Fruit fly (Drosophila melanogaster) whole organism, prepupa: ENCODE results near the gene ago.

Experiments
- CG10669 ChIP-seq: fragments of 200-800 bp; sonication (Bioruptor generic); optimal IDR thresholded peaks from 3 replicates; lab custom pipeline; 2018; ENCODE audit warnings: missing biosample characterization, mild to moderate bottlenecking, missing genetic modification characterization, moderate library complexity
- CG11762 ChIP-seq: fragments of 200-800 bp; sonication (Bioruptor generic); optimal IDR thresholded peaks from 3 replicates; lab custom pipeline; 2016; ENCODE audit warnings: missing biosample characterization, missing genetic modification characterization; ENCODE audit not compliant: insufficient read depth
- CG15336 ChIP-seq: fragments of 200-800 bp; sonication (Bioruptor generic); IDR thresholded peaks from 2 replicates; pipeline ENCODE4 v1.3.6; 2022; ENCODE audit warnings: missing biosample characterization, missing genetic modification characterization
- CG16779 ChIP-seq: fragments of 200-800 bp; sonication (Bioruptor generic); optimal IDR thresholded peaks from 3 replicates; lab custom pipeline; 2017; ENCODE audit warnings: missing biosample characterization, mild to moderate bottlenecking, missing genetic modification characterization
- CG31627 ChIP-seq: fragments of 200-800 bp; sonication (Bioruptor generic); optimal IDR thresholded peaks from 3 replicates; lab custom pipeline; 2016; ENCODE audit warnings: missing biosample characterization, missing genetic modification characterization
- CG34406 ChIP-seq: fragments of 200-800 bp; sonication (Bioruptor generic); optimal IDR thresholded peaks from 3 replicates; lab custom pipeline; 2016; ENCODE audit warnings: missing biosample characterization, missing genetic modification characterization
- CG4318 ChIP-seq: fragments of 200-800 bp; sonication (Bioruptor generic); optimal IDR thresholded peaks from 3 replicates; lab custom pipeline; 2017; ENCODE audit warnings: missing biosample characterization, mild to moderate bottlenecking, missing genetic modification characterization
- CG6163 ChIP-seq: fragments of 200-800 bp; sonication (Bioruptor generic); IDR thresholded peaks from 3 replicates; pipeline ENCODE4 v1.3.6; 2022; ENCODE audit warnings: missing biosample characterization, missing genetic modification characterization
- CG6276 ChIP-seq: fragments of 200-800 bp; sonication (Bioruptor generic); optimal IDR thresholded peaks from 2 replicates; lab custom pipeline; 2017; ENCODE audit warnings: missing biosample characterization, mild to moderate bottlenecking, missing genetic modification characterization
- CG6792 ChIP-seq: fragments of 200-800 bp; sonication (Bioruptor generic); optimal IDR thresholded peaks from 3 replicates; lab custom pipeline; 2016; ENCODE audit warnings: missing biosample characterization, missing genetic modification characterization
- CG6808 ChIP-seq: fragments of 200-800 bp; sonication (Bioruptor generic); optimal IDR thresholded peaks from 3 replicates; lab custom pipeline; 2017; ENCODE audit warnings: missing biosample characterization, missing genetic modification characterization, mild to moderate bottlenecking, moderate library complexity, missing genetic modification reagents
- CG6854 ChIP-seq: fragments of 200-800 bp; sonication (Bioruptor generic); optimal IDR thresholded peaks from 2 replicates; lab custom pipeline; 2017; ENCODE audit warnings: missing biosample characterization, mild to moderate bottlenecking, missing genetic modification characterization
- CG7368 ChIP-seq: fragments of 200-800 bp; sonication (Bioruptor generic); optimal IDR thresholded peaks from 3 replicates; lab custom pipeline; 2016; ENCODE audit warnings: missing biosample characterization, missing genetic modification characterization
- CG8119 ChIP-seq: fragments of 200-800 bp; sonication (Bioruptor generic); IDR thresholded peaks from 3 replicates; pipeline ENCODE4 v1.3.6; 2022; ENCODE audit warnings: missing biosample characterization, missing genetic modification characterization
- CG8319 ChIP-seq: fragments of 200-800 bp; sonication (Bioruptor generic); optimal IDR thresholded peaks from 3 replicates; lab custom pipeline; 2016; ENCODE audit warnings: missing biosample characterization, missing genetic modification characterization
- CG9139 ChIP-seq: fragments of 200-800 bp; sonication (Bioruptor generic); optimal IDR thresholded peaks from 3 replicates; lab custom pipeline; 2017; ENCODE audit warnings: missing biosample characterization, mild to moderate bottlenecking, missing genetic modification characterization
- Eip75B ChIP-seq: fragments of 200-800 bp; sonication (Bioruptor generic); optimal IDR thresholded peaks from 3 replicates; lab custom pipeline; 2016; ENCODE audit warnings: missing biosample characterization, missing genetic modification characterization
- Eip93F ChIP-seq: fragments of 200-800 bp; sonication (Bioruptor generic); optimal IDR thresholded peaks from 2 replicates; lab custom pipeline; 2016; ENCODE audit warnings: missing biosample characterization, mild to moderate bottlenecking, missing genetic modification characterization
- Hr39 ChIP-seq: fragments of 200-800 bp; sonication (Bioruptor generic); optimal IDR thresholded peaks from 2 replicates; lab custom pipeline; 2016; ENCODE audit warnings: missing biosample characterization, missing genetic modification characterization
- Hr4 ChIP-seq: fragments of 200-800 bp; sonication (Bioruptor generic); optimal IDR thresholded peaks from 3 replicates; lab custom pipeline; 2016; ENCODE audit warnings: missing biosample characterization, missing genetic modification characterization
- Lpt ChIP-seq: fragments of 200-800 bp; sonication (Bioruptor generic); optimal IDR thresholded peaks from 3 replicates; lab custom pipeline; 2016; ENCODE audit warnings: missing biosample characterization, missing genetic modification characterization
- OdsH ChIP-seq: fragments of 200-800 bp; sonication (Bioruptor generic); optimal IDR thresholded peaks from 3 replicates; lab custom pipeline; 2016; ENCODE audit warnings: missing biosample characterization, missing genetic modification characterization
- Smox ChIP-seq: fragments of 200-800 bp; sonication (Bioruptor generic); optimal IDR thresholded peaks from 3 replicates; lab custom pipeline; 2016; ENCODE audit warnings: missing biosample characterization, missing genetic modification characterization
- Sox102F ChIP-seq: fragments of 200-800 bp; sonication (Bioruptor generic); optimal IDR thresholded peaks from 2 replicates; lab custom pipeline; 2016; ENCODE audit warnings: missing biosample characterization, mild to moderate bottlenecking, missing genetic modification characterization
- Sox14 ChIP-seq: fragments of 200-800 bp; sonication (Bioruptor generic); optimal IDR thresholded peaks from 3 replicates; lab custom pipeline; 2016; ENCODE audit warnings: missing biosample characterization, missing genetic modification characterization
- Sox15 ChIP-seq: fragments of 200-800 bp; sonication (Bioruptor generic); optimal IDR thresholded peaks from 3 replicates; lab custom pipeline; 2016; ENCODE audit warnings: missing biosample characterization, missing genetic modification characterization
- cyc ChIP-seq: fragments of 200-800 bp; sonication (Bioruptor generic); optimal IDR thresholded peaks from 3 replicates; lab custom pipeline; 2016; ENCODE audit warnings: missing biosample characterization, missing genetic modification characterization
- dac ChIP-seq: fragments of 200-800 bp; sonication (Bioruptor generic); optimal IDR thresholded peaks from 2 replicates; lab custom pipeline; 2017; ENCODE audit warnings: missing biosample characterization, mild to moderate bottlenecking, missing genetic modification characterization
- eg ChIP-seq: fragments of 200-800 bp; sonication (Bioruptor generic); IDR thresholded peaks from 3 replicates; pipeline ENCODE4 v1.3.6; 2022; ENCODE audit warnings: missing biosample characterization, missing genetic modification characterization
- esn ChIP-seq: fragments of 200-800 bp; sonication (Bioruptor generic); optimal IDR thresholded peaks from 2 replicates; lab custom pipeline; 2016; ENCODE audit warnings: missing biosample characterization, mild to moderate bottlenecking, missing genetic modification characterization, moderate library complexity
- fd59A ChIP-seq: fragments of 200-800 bp; sonication (Bioruptor generic); optimal IDR thresholded peaks from 2 replicates; lab custom pipeline; 2017; ENCODE audit warnings: missing biosample characterization, mild to moderate bottlenecking, missing genetic modification characterization, missing genetic modification reagents
- fd85E ChIP-seq: fragments of 200-800 bp; sonication (Bioruptor generic); optimal IDR thresholded peaks from 3 replicates; lab custom pipeline; 2016; ENCODE audit warnings: missing biosample characterization, missing genetic modification characterization
- fkh ChIP-seq: fragments of 200-800 bp; sonication (Bioruptor generic); optimal IDR thresholded peaks from 3 replicates; lab custom pipeline; 2017; ENCODE audit warnings: missing biosample characterization, mild to moderate bottlenecking, missing genetic modification characterization, moderate library complexity
- lz ChIP-seq: fragments of 200-800 bp; sonication (Bioruptor generic); optimal IDR thresholded peaks from 3 replicates; lab custom pipeline; 2016; ENCODE audit warnings: missing biosample characterization, missing genetic modification characterization
- net ChIP-seq: fragments of 200-800 bp; sonication (Bioruptor generic); optimal IDR thresholded peaks from 3 replicates; lab custom pipeline; 2016; ENCODE audit warnings: missing biosample characterization, missing genetic modification characterization
- pdm3 ChIP-seq: fragments of 200-800 bp; sonication (Bioruptor generic); optimal IDR thresholded peaks from 3 replicates; lab custom pipeline; 2016; ENCODE audit warnings: missing biosample characterization, missing genetic modification characterization
- salr ChIP-seq, 2 experiments: fragments of 200-800 bp; sonication (Bioruptor generic); optimal IDR thresholded peaks; 3 replicates each; lab custom pipeline; 2016 to 2018; ENCODE audit warnings: missing biosample characterization in 2 of 2, missing genetic modification characterization in 2 of 2, mild to moderate bottlenecking in 1 of 2
- spab ChIP-seq: fragments of 200-800 bp; sonication (Bioruptor generic); optimal IDR thresholded peaks from 2 replicates; lab custom pipeline; 2017; ENCODE audit warnings: missing biosample characterization, mild to moderate bottlenecking, missing genetic modification characterization, missing genetic modification reagents
- ss ChIP-seq, 2 experiments: fragments of 200-800 bp; sonication (Bioruptor generic); optimal IDR thresholded peaks; 2 replicates in 1 of 2; 3 replicates in 1 of 2; lab custom pipeline; 2017 to 2018; ENCODE audit warnings: mild to moderate bottlenecking in 2 of 2, missing biosample characterization in 2 of 2, missing genetic modification characterization in 2 of 2, moderate library complexity in 1 of 2
- svp ChIP-seq: fragments of 200-800 bp; sonication (Bioruptor generic); peaks from one replicate; lab custom pipeline; 2016; ENCODE audit warnings: missing biosample characterization, missing genetic modification characterization
- topi ChIP-seq: fragments of 200-800 bp; sonication (Bioruptor generic); optimal IDR thresholded peaks from 3 replicates; lab custom pipeline; 2016; ENCODE audit warnings: missing biosample characterization, missing genetic modification characterization
- vri ChIP-seq: fragments of 200-800 bp; sonication (Bioruptor generic); optimal IDR thresholded peaks from 3 replicates; lab custom pipeline; 2016; ENCODE audit warnings: missing biosample characterization, mild to moderate bottlenecking, missing genetic modification characterization

ago gene

dm6 chr3L:4225647-4226470 lies 28.2 kb downstream of the ago start:
- TF ChIP-seq CG10669, result peak; percentile 14
- no peak for TF ChIP-seq Lpt
- TF ChIP-seq CG34406 (GFP tag; lab: Kevin White, UChicago), result no peak
- peak; percentile 84 for TF ChIP-seq svp (GFP tag; lab: Kevin White, UChicago)
- TF ChIP-seq pdm3, result no peak
- no peak for TF ChIP-seq Eip75B
- TF ChIP-seq CG7368 (GFP tag; lab: Kevin White, UChicago), result no peak
- no peak for TF ChIP-seq CG4318
- TF ChIP-seq vri (GFP tag; lab: Kevin White, UChicago), result no peak
- TF ChIP-seq CG6163 (GFP tag; lab: Robert Waterston, UW), result 0 out of 3 replicates have a peak, but pooled peaks have one; percentile 12
- peak; percentile 23 for TF ChIP-seq CG6808 (GFP tag; lab: Kevin White, UChicago)
- no peak for TF ChIP-seq Sox14
- TF ChIP-seq fd59A (GFP tag; lab: Kevin White, UChicago), result no peak
- no peak for TF ChIP-seq CG6792 (GFP tag; lab: Kevin White, UChicago)
- TF ChIP-seq lz (GFP tag; lab: Kevin White, UChicago), result no peak
- TF ChIP-seq Eip93F (GFP tag; lab: Kevin White, UChicago), result no peak
- no peak for TF ChIP-seq fd85E (GFP tag; lab: Kevin White, UChicago)
- TF ChIP-seq fkh (GFP tag; lab: Kevin White, UChicago), result no peak
- no peak for TF ChIP-seq topi (GFP tag; lab: Kevin White, UChicago)
- no peak for TF ChIP-seq CG11762 (GFP tag; lab: Kevin White, UChicago)
- no peak for TF ChIP-seq salr (GFP tag; optimal IDR thresholded peaks at IDR 0.05; lab: Kevin White, UChicago)
- no peak for TF ChIP-seq CG8319 (GFP tag; lab: Kevin White, UChicago)
- 0 out of 3 replicates have a peak, but pooled peaks have one; percentile 34 for TF ChIP-seq eg (GFP tag; lab: Robert Waterston, UW)
- no peak for TF ChIP-seq CG6854 (GFP tag; lab: Kevin White, UChicago)
- TF ChIP-seq cyc (GFP tag; lab: Kevin White, UChicago), result no peak
- TF ChIP-seq CG15336 (GFP tag; lab: Robert Waterston, UW), result peak; percentile 35; the same call in 1 of the 2 replicates
- no peak for TF ChIP-seq CG9139
- no peak for TF ChIP-seq net (GFP tag; lab: Kevin White, UChicago)
- peak; percentile 49 for TF ChIP-seq CG6276
- peak; percentile 16 to 56 for TF ChIP-seq ss (GFP tag; optimal IDR thresholded peaks at IDR 0.05; lab: Kevin White, UChicago)
- no peak for TF ChIP-seq Hr39 (GFP tag; lab: Kevin White, UChicago)
- TF ChIP-seq dac (GFP tag; lab: Kevin White, UChicago), result no peak
- no peak for TF ChIP-seq spab (GFP tag; lab: Kevin White, UChicago)
- TF ChIP-seq esn (GFP tag; lab: Kevin White, UChicago), result no peak
- no peak for TF ChIP-seq Smox
- TF ChIP-seq Sox102F (GFP tag; lab: Kevin White, UChicago), result no peak
- TF ChIP-seq Hr4, result no peak
- no peak for TF ChIP-seq OdsH (GFP tag; lab: Kevin White, UChicago)
- no peak for TF ChIP-seq CG31627
- no peak for TF ChIP-seq Sox15
- no peak for TF ChIP-seq CG8119 (GFP tag; lab: Robert Waterston, UW)
- peak; percentile 15 for TF ChIP-seq CG16779 (tag; lab: Kevin White, UChicago)
- TF ChIP-seq, all 60 proteins: peak for 9
